Worm (Caenorhabditis elegans): Measurements from ENCODE around the gene C17C3.15.

Gene C17C3.15

ce11 chrII:5577060-5577459 is 6.6 kb downstream of the C17C3.15 start:
- TF ChIP-seq fos-1 (tag; optimal IDR thresholded peaks at IDR 0.05) (peak; percentile 49), nhr-21 (tag; optimal IDR thresholded peaks at IDR 0.05) (no peak), ceh-82 (tag; optimal IDR thresholded peaks at IDR 0.05) (no peak), snpc-4 (tag; optimal IDR thresholded peaks at IDR 0.05) (peak; percentile 33), nhr-77 (tag; optimal IDR thresholded peaks at IDR 0.05) (no peak), elt-3 (tag; optimal IDR thresholded peaks at IDR 0.05) (no peak), sma-9 (GFP tag; optimal IDR thresholded peaks at IDR 0.05) (peak; percentile 42), sma-9 (tag; optimal IDR thresholded peaks at IDR 0.05) (no peak), lin-11 (tag; optimal IDR thresholded peaks at IDR 0.05) (peak; percentile 34), gmeb-1 (tag; optimal IDR thresholded peaks at IDR 0.05) (peak; percentile 28), elt-1 (tag; optimal IDR thresholded peaks at IDR 0.05) (no peak), C34F6.9 (tag; optimal IDR thresholded peaks at IDR 0.05) (peak; percentile 46), mbf-1 (tag; optimal IDR thresholded peaks at IDR 0.05) (no peak), sem-4 (tag; optimal IDR thresholded peaks at IDR 0.05) (no peak), nhr-10 (tag; optimal IDR thresholded peaks at IDR 0.05) (no peak), zag-1 (tag; optimal IDR thresholded peaks at IDR 0.05) (no peak), unc-55 (GFP tag; optimal IDR thresholded peaks at IDR 0.05) (peak; percentile 65), crh-2 (tag; optimal IDR thresholded peaks at IDR 0.05) (peak; percentile 43), nhr-12 (tag; optimal IDR thresholded peaks at IDR 0.05) (no peak), ztf-4 (tag; optimal IDR thresholded peaks at IDR 0.05) (no peak), ceh-16 (tag; optimal IDR thresholded peaks at IDR 0.05) (no peak), unc-39 (tag; optimal IDR thresholded peaks at IDR 0.05) (no peak), nhr-129 (tag; optimal IDR thresholded peaks at IDR 0.05) (peak; percentile 71), lsy-2 (tag; optimal IDR thresholded peaks at IDR 0.05) (no peak), R02D3.7 (tag; optimal IDR thresholded peaks at IDR 0.05) (no peak)

- TF ChIP-seq nhr-10 (tag; optimal IDR thresholded peaks at IDR 0.05) (no peak), blmp-1 (tag; optimal IDR thresholded peaks at IDR 0.05; ENCODE audit: insufficient read depth) (no peak), crh-2 (tag; optimal IDR thresholded peaks at IDR 0.05) (no peak), R02D3.7 (tag; optimal IDR thresholded peaks at IDR 0.05) (no peak), sem-4 (tag; optimal IDR thresholded peaks at IDR 0.05) (no peak), mbf-1 (tag; optimal IDR thresholded peaks at IDR 0.05) (no peak), mdl-1 (tag; optimal IDR thresholded peaks at IDR 0.05) (no peak), mab-5 (tag; optimal IDR thresholded peaks at IDR 0.05) (no peak), unc-39 (tag; optimal IDR thresholded peaks at IDR 0.05) (no peak), lin-11 (tag; optimal IDR thresholded peaks at IDR 0.05) (no peak), nhr-6 (tag; optimal IDR thresholded peaks at IDR 0.05) (no peak), nhr-237 (tag; optimal IDR thresholded peaks at IDR 0.05) (no peak), skn-1 (tag; optimal IDR thresholded peaks at IDR 0.05) (no peak), C34F6.9 (tag; optimal IDR thresholded peaks at IDR 0.05) (no peak), nhr-25 (tag; optimal IDR thresholded peaks at IDR 0.05) (no peak), snpc-4 (tag; optimal IDR thresholded peaks at IDR 0.05) (no peak), nhr-12 (tag; optimal IDR thresholded peaks at IDR 0.05) (no peak), F13H6.1 (tag; optimal IDR thresholded peaks at IDR 0.05) (no peak), ceh-82 (tag; optimal IDR thresholded peaks at IDR 0.05) (no peak)
Measured at ce11 chrII:5578035-5578434, 7.6 kb downstream of the C17C3.15 start, which contains the start of gene T25E4.1. Gene T25E4.1, plus strand, starts transcription at chrII:5578335.

- TF ChIP-seq nhr-25 (tag; optimal IDR thresholded peaks at IDR 0.05) (no peak), nhr-23 (tag; optimal IDR thresholded peaks at IDR 0.05) (no peak), F13H6.1 (tag; optimal IDR thresholded peaks at IDR 0.05) (no peak), blmp-1 (tag; optimal IDR thresholded peaks at IDR 0.05; ENCODE audit: insufficient read depth) (no peak), sma-3 (GFP tag; optimal IDR thresholded peaks at IDR 0.05) (no peak), ztf-1 (GFP tag; conservative IDR thresholded peaks at IDR 0.05) (no peak), Y55F3AM.14 (GFP tag; optimal IDR thresholded peaks at IDR 0.05) (no peak), fos-1 (tag; optimal IDR thresholded peaks at IDR 0.05) (no peak), sem-4 (tag; optimal IDR thresholded peaks at IDR 0.05) (no peak), ztf-11 (tag; optimal IDR thresholded peaks at IDR 0.05) (no peak), elt-3 (tag; optimal IDR thresholded peaks at IDR 0.05) (no peak), nhr-11 (tag; optimal IDR thresholded peaks at IDR 0.05) (no peak), lin-13 (GFP tag; optimal IDR thresholded peaks at IDR 0.05) (no peak)
Measured at ce11 chrII:5578714-5579113, 8.3 kb downstream of the C17C3.15 start.

All from whole organism, L2 larva.